ENCODE assay signal across 2 fruit fly cellular contexts in the genomic region with DNA sequence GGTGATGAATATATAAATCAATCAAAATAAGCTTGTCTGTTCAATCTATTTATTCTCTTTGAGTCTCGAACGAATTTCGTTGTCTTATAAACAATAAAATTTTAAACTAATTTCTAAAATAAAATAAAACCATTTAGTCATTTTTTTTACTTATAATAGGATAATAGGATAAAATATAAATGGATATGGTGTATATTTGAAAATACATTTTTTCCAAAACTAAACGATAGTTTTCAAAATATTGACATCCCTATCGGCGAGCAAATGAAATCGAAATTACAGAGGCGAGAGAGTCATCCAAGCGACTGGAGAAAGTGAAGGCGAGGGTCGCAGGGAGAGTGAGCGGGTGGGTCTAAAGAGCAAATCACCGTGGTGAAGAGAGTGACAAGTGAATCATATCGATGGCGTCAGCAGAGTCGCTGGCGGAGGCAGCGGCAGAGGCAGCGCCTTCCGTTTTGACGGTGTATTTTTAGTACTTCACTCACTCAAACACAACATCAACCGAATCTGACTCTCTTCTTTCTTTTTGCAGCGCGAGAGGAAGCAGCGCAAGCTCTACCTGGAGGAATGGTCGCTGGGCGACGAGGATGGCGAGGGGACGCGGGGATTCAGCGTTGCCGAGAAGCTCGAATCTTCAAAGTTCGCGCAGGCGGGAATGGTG.
A peak's percentile ranks its signal among the peaks of the same experiment; 100 is the strongest.
TF ChIP-seq lines count a peak whose summit lies in the region.

No protein-coding gene starts in this region.

TF ChIP-seq in whole organism, embryonic, 481 proteins besides CTCF, POLR2A, EP300 and RAD21 (continued from another document and continues in another):
- no peak for TF ChIP-seq ci (GFP tag; IDR thresholded peaks at IDR 0.05; lab: Robert Waterston, UW)
- TF ChIP-seq CG12299 (tag; optimal IDR thresholded peaks at IDR 0.05; lab: Kevin White, UChicago), result peak; percentile 97
- TF ChIP-seq shn (GFP tag; optimal IDR thresholded peaks at IDR 0.05; lab: Kevin White, UChicago), result no peak
- peak; percentile 67 for TF ChIP-seq pho (GFP tag; optimal IDR thresholded peaks at IDR 0.05; lab: Kevin White, UChicago)
- TF ChIP-seq tx (GFP tag; optimal IDR thresholded peaks at IDR 0.05; lab: Kevin White, UChicago), result peak; percentile 39
- peak; percentile 50 for TF ChIP-seq CG12744 (GFP tag; optimal IDR thresholded peaks at IDR 0.05; lab: Kevin White, UChicago)
- TF ChIP-seq CG8089 (GFP tag; optimal IDR thresholded peaks at IDR 0.05; lab: Kevin White, UChicago), result peak; percentile 12
- TF ChIP-seq jumu (GFP tag; optimal IDR thresholded peaks at IDR 0.05; lab: Kevin White, UChicago), result peak; percentile 26
- peak; percentile 95 for TF ChIP-seq CG6813 (GFP tag; optimal IDR thresholded peaks at IDR 0.05; lab: Kevin White, UChicago)
- TF ChIP-seq Asciz (GFP tag; optimal IDR thresholded peaks at IDR 0.05; lab: Kevin White, UChicago), result peak; percentile 97
- TF ChIP-seq ase (GFP tag; IDR thresholded peaks at IDR 0.05; lab: Robert Waterston, UW), result no peak
- TF ChIP-seq Lim3 (GFP tag; IDR thresholded peaks at IDR 0.05; lab: Robert Waterston, UW), result no peak
- peak; percentile 96 for TF ChIP-seq CG7271 (tag; optimal IDR thresholded peaks at IDR 0.05; lab: Kevin White, UChicago)
- TF ChIP-seq tin (GFP tag; optimal IDR thresholded peaks at IDR 0.05; lab: Kevin White, UChicago), result peak; percentile 92
- TF ChIP-seq Doc3 (GFP tag; IDR thresholded peaks at IDR 0.05; lab: Robert Waterston, UW; ENCODE audit: partially characterized antibody), result no peak
- peak; percentile 90 for TF ChIP-seq Deaf1 (tag; optimal IDR thresholded peaks at IDR 0.05; lab: Kevin White, UChicago)
- no peak for TF ChIP-seq C15 (GFP tag; IDR thresholded peaks at IDR 0.05; lab: Robert Waterston, UW)
- TF ChIP-seq CG4424 (GFP tag; optimal IDR thresholded peaks at IDR 0.05; lab: Kevin White, UChicago), result peak; percentile 95
- no peak for TF ChIP-seq CG11247 (GFP tag; IDR thresholded peaks at IDR 0.05; lab: Robert Waterston, UW)
- TF ChIP-seq Blimp-1 (GFP tag; optimal IDR thresholded peaks at IDR 0.05; lab: Kevin White, UChicago), result peak; percentile 100
- no peak for TF ChIP-seq vnd (GFP tag; IDR thresholded peaks at IDR 0.05; lab: Robert Waterston, UW; ENCODE audit: partially characterized antibody)
- peak; percentile 78 for TF ChIP-seq CG7928 (GFP tag; optimal IDR thresholded peaks at IDR 0.05; lab: Kevin White, UChicago)
- TF ChIP-seq Hmx (GFP tag; optimal IDR thresholded peaks at IDR 0.05; lab: Kevin White, UChicago), result peak; percentile 63
- TF ChIP-seq psq (GFP tag; optimal IDR thresholded peaks at IDR 0.05; lab: Kevin White, UChicago), result peak; percentile 87
- TF ChIP-seq dm (GFP tag; optimal IDR thresholded peaks at IDR 0.05; lab: Kevin White, UChicago), result no peak
- TF ChIP-seq Sin3A (optimal IDR thresholded peaks at IDR 0.05; lab: Kevin White, UChicago), result no peak
- peak; percentile 45 to 70 for TF ChIP-seq chif (GFP tag; optimal IDR thresholded peaks at IDR 0.05; lab: Kevin White, UChicago)
- TF ChIP-seq dmrt11E (tag; optimal IDR thresholded peaks at IDR 0.05; lab: Kevin White, UChicago), result peak; percentile 98
- TF ChIP-seq fd96Cb (tag; optimal IDR thresholded peaks at IDR 0.05; lab: Kevin White, UChicago), result peak; percentile 98
- TF ChIP-seq Taf1 (GFP tag; IDR thresholded peaks at IDR 0.05; lab: Robert Waterston, UW), result no peak
- peak; percentile 98 for TF ChIP-seq CG15601 (tag; optimal IDR thresholded peaks at IDR 0.05; lab: Kevin White, UChicago)
- peak; percentile 95 for TF ChIP-seq ind (GFP tag; optimal IDR thresholded peaks at IDR 0.05; lab: Kevin White, UChicago)
- TF ChIP-seq CG18476 (GFP tag; optimal IDR thresholded peaks at IDR 0.05; lab: Kevin White, UChicago), result peak; percentile 90
- no peak for TF ChIP-seq B-H1 (GFP tag; IDR thresholded peaks at IDR 0.05; lab: Robert Waterston, UW)
- TF ChIP-seq NC2β (GFP tag; optimal IDR thresholded peaks at IDR 0.05; lab: Kevin White, UChicago), result peak; percentile 21
- no peak for TF ChIP-seq Doc2 (GFP tag; IDR thresholded peaks at IDR 0.05; lab: Robert Waterston, UW)
- peak; percentile 55 for TF ChIP-seq wek (GFP tag; optimal IDR thresholded peaks at IDR 0.05; lab: Kevin White, UChicago)
- TF ChIP-seq phol (tag; optimal IDR thresholded peaks at IDR 0.05; lab: Kevin White, UChicago), result peak; percentile 98
- TF ChIP-seq Dp (GFP tag; optimal IDR thresholded peaks at IDR 0.05; lab: Kevin White, UChicago), result peak; percentile 5
- no peak for TF ChIP-seq CG6689 (GFP tag; IDR thresholded peaks at IDR 0.05; lab: Robert Waterston, UW)
- peak; percentile 91 for TF ChIP-seq Kr (GFP tag; optimal IDR thresholded peaks at IDR 0.05; lab: Kevin White, UChicago)
- TF ChIP-seq CG2678 (tag; optimal IDR thresholded peaks at IDR 0.05; lab: Kevin White, UChicago), result peak; percentile 99
- TF ChIP-seq zf30C (GFP tag; optimal IDR thresholded peaks at IDR 0.05; lab: Kevin White, UChicago), result no peak
- no peak for TF ChIP-seq dan (GFP tag; IDR thresholded peaks at IDR 0.05; lab: Robert Waterston, UW)
- TF ChIP-seq Bdp1 (GFP tag; optimal IDR thresholded peaks at IDR 0.05; lab: Kevin White, UChicago), result peak; percentile 61
- TF ChIP-seq CG42726 (GFP tag; IDR thresholded peaks at IDR 0.05; lab: Robert Waterston, UW; ENCODE audit: partially characterized antibody), result no peak
- TF ChIP-seq CG18011 (GFP tag; optimal IDR thresholded peaks at IDR 0.05; lab: Kevin White, UChicago), result peak; percentile 88
- TF ChIP-seq gem (tag; optimal IDR thresholded peaks at IDR 0.05; lab: Kevin White, UChicago), result peak; percentile 100
- TF ChIP-seq HHEX (GFP tag; optimal IDR thresholded peaks at IDR 0.05; lab: Kevin White, UChicago), result peak; percentile 95
- no peak for TF ChIP-seq CG2129 (GFP tag; IDR thresholded peaks at IDR 0.05; lab: Robert Waterston, UW; ENCODE audit: partially characterized antibody)
- TF ChIP-seq CG2875 (GFP tag; optimal IDR thresholded peaks at IDR 0.05; lab: Kevin White, UChicago), result peak; percentile 94
- no peak for TF ChIP-seq eyg (GFP tag; optimal IDR thresholded peaks at IDR 0.05; lab: Kevin White, UChicago)
- no peak for TF ChIP-seq CG2889 (GFP tag; IDR thresholded peaks at IDR 0.05; lab: Robert Waterston, UW)
- TF ChIP-seq D (optimal IDR thresholded peaks at IDR 0.05; lab: Kevin White, UChicago), result no peak
- TF ChIP-seq D (GFP tag; optimal IDR thresholded peaks at IDR 0.05; lab: Kevin White, UChicago), result peak; percentile 95
- TF ChIP-seq CG9727 (GFP tag; optimal IDR thresholded peaks at IDR 0.05; lab: Kevin White, UChicago), result peak; percentile 99
- peak; percentile 94 for TF ChIP-seq Lhr (GFP tag; optimal IDR thresholded peaks at IDR 0.05; lab: Kevin White, UChicago)
- peak; percentile 66 for TF ChIP-seq Sry-δ (GFP tag; optimal IDR thresholded peaks at IDR 0.05; lab: Kevin White, UChicago)
- TF ChIP-seq CG17829 (tag; optimal IDR thresholded peaks at IDR 0.05; lab: Kevin White, UChicago), result peak; percentile 99
- no peak for TF ChIP-seq Dip2 (GFP tag; IDR thresholded peaks at IDR 0.05; lab: Robert Waterston, UW)
- TF ChIP-seq D19A (tag; optimal IDR thresholded peaks at IDR 0.05; lab: Kevin White, UChicago), result peak; percentile 98
- peak; percentile 98 for TF ChIP-seq Dek (tag; optimal IDR thresholded peaks at IDR 0.05; lab: Kevin White, UChicago)
- peak; percentile 97 for TF ChIP-seq Hand (GFP tag; optimal IDR thresholded peaks at IDR 0.05; lab: Kevin White, UChicago)

TF ChIP-seq in whole organism, prepupa, 60 proteins besides CTCF, POLR2A, EP300 and RAD21 (continued from another document):
- peak; percentile 92 for TF ChIP-seq OdsH (GFP tag; optimal IDR thresholded peaks at IDR 0.05; lab: Kevin White, UChicago)
